Worm (Caenorhabditis elegans) whole organism, L2 larva: ENCODE data around the gene W10G11.2.

Experiments
- C34F6.9 ChIP-seq: fragments of 150-350 bp; optimal IDR thresholded peaks from 2 replicates; lab custom pipeline; 2014; ENCODE audit warnings: missing biosample characterization, missing genetic modification characterization
- F13H6.1 ChIP-seq: sonication (generic microtip); optimal IDR thresholded peaks from 2 replicates; lab custom pipeline; 2016; ENCODE audit warnings: missing genetic modification characterization, missing compliant biosample characterization
- R02D3.7 ChIP-seq: fragments of 150-350 bp; optimal IDR thresholded peaks from 2 replicates; lab custom pipeline; 2014; ENCODE audit warnings: missing biosample characterization, missing genetic modification characterization
- Y55F3AM.14 ChIP-seq: fragments of 200-800 bp; sonication (Bioruptor generic); optimal IDR thresholded peaks from 2 replicates; lab custom pipeline; 2018; ENCODE audit warnings: mild to moderate bottlenecking, missing genetic modification characterization, missing compliant biosample characterization
- ZK546.5 ChIP-seq: sonication (generic microtip); optimal IDR thresholded peaks from 2 replicates; lab custom pipeline; 2017; ENCODE audit warnings: missing biosample characterization, missing genetic modification characterization
- alr-1 ChIP-seq: fragments of 150-350 bp; optimal IDR thresholded peaks from 2 replicates; lab custom pipeline; 2014; ENCODE audit warnings: missing biosample characterization, missing genetic modification characterization
- aly-2 ChIP-seq: fragments of 150-350 bp; optimal IDR thresholded peaks from 2 replicates; lab custom pipeline; 2014; ENCODE audit warnings: missing biosample characterization, missing genetic modification characterization
- ama-1 ChIP-seq: fragments of 150-350 bp; optimal IDR thresholded peaks from 2 replicates; lab custom pipeline; 2018; ENCODE audit warnings: inconsistent platforms
- blmp-1 ChIP-seq: sonication (generic microtip); optimal IDR thresholded peaks from 2 replicates; lab custom pipeline; 2017; ENCODE audit warnings: missing genetic modification characterization, mild to moderate bottlenecking, missing compliant biosample characterization, antibody characterized with exemption, moderate library complexity; ENCODE audit not compliant: insufficient read depth
- ceh-16 ChIP-seq: fragments of 150-350 bp; optimal IDR thresholded peaks from 2 replicates; lab custom pipeline; 2014; ENCODE audit warnings: missing biosample characterization, missing genetic modification characterization
- ceh-82 ChIP-seq: fragments of 150-350 bp; optimal IDR thresholded peaks from 2 replicates; lab custom pipeline; 2014; ENCODE audit warnings: missing biosample characterization, missing genetic modification characterization
- crh-2 ChIP-seq: sonication (generic microtip); optimal IDR thresholded peaks from 2 replicates; lab custom pipeline; 2017; ENCODE audit warnings: missing biosample characterization, missing genetic modification characterization
- dmd-4 ChIP-seq: sonication (generic microtip); optimal IDR thresholded peaks from 2 replicates; lab custom pipeline; 2017; ENCODE audit warnings: missing biosample characterization, missing genetic modification characterization
- egl-27 ChIP-seq: sonication (generic microtip); optimal IDR thresholded peaks from 3 replicates; lab custom pipeline; 2017; ENCODE audit warnings: missing biosample characterization, missing genetic modification reagents, missing genetic modification characterization
- elt-1 ChIP-seq: fragments of 150-350 bp; optimal IDR thresholded peaks from 2 replicates; lab custom pipeline; 2014; ENCODE audit warnings: missing biosample characterization, missing genetic modification characterization
- elt-3 ChIP-seq: sonication (generic microtip); optimal IDR thresholded peaks from 2 replicates; lab custom pipeline; 2017; ENCODE audit warnings: missing biosample characterization, missing genetic modification characterization
- fos-1 ChIP-seq: fragments of 150-350 bp; optimal IDR thresholded peaks from 2 replicates; lab custom pipeline; 2014; ENCODE audit warnings: missing biosample characterization, missing genetic modification characterization
- gmeb-1 ChIP-seq: fragments of 150-350 bp; optimal IDR thresholded peaks from 2 replicates; lab custom pipeline; 2014; ENCODE audit warnings: missing biosample characterization, missing genetic modification characterization
- lin-11 ChIP-seq: fragments of 150-350 bp; sonication (generic microtip); optimal IDR thresholded peaks from 2 replicates; lab custom pipeline; 2014; ENCODE audit warnings: missing biosample characterization, missing genetic modification characterization, inconsistent platforms, mixed read lengths
- lin-13 ChIP-seq: fragments of 150-350 bp; optimal IDR thresholded peaks from 2 replicates; lab custom pipeline; 2014; ENCODE audit warnings: missing biosample characterization, missing genetic modification reagents, missing genetic modification characterization
- lin-39 ChIP-seq: fragments of 150-350 bp; optimal IDR thresholded peaks from 2 replicates; lab custom pipeline; 2014; ENCODE audit warnings: missing biosample characterization, missing genetic modification reagents, missing genetic modification characterization
- lsy-2 ChIP-seq, 2 experiments: fragments of 150-350 bp in 1 of 2; sonication (generic microtip) in 1 of 2; optimal IDR thresholded peaks; 2 replicates each; lab custom pipeline; 2014 to 2017; ENCODE audit warnings: missing biosample characterization in 2 of 2, missing genetic modification characterization in 2 of 2
- mab-5 ChIP-seq: fragments of 150-350 bp; optimal IDR thresholded peaks from 2 replicates; lab custom pipeline; 2014; ENCODE audit warnings: missing biosample characterization, missing genetic modification characterization
- mbf-1 ChIP-seq: sonication (generic microtip); optimal IDR thresholded peaks from 2 replicates; lab custom pipeline; 2017; ENCODE audit warnings: missing biosample characterization, missing genetic modification characterization
- mdl-1 ChIP-seq, 2 experiments: fragments of 150-350 bp in 1 of 2; sonication (generic microtip) in 1 of 2; optimal IDR thresholded peaks; 2 replicates each; lab custom pipeline; 2017; ENCODE audit warnings: missing biosample characterization in 2 of 2, missing genetic modification characterization in 2 of 2
- nhr-10 ChIP-seq: sonication (generic microtip); optimal IDR thresholded peaks from 2 replicates; lab custom pipeline; 2017; ENCODE audit warnings: missing biosample characterization, missing genetic modification characterization
- nhr-11 ChIP-seq: fragments of 150-350 bp; optimal IDR thresholded peaks from 2 replicates; lab custom pipeline; 2014; ENCODE audit warnings: missing biosample characterization, missing genetic modification characterization
- nhr-12 ChIP-seq: fragments of 150-350 bp; optimal IDR thresholded peaks from 2 replicates; lab custom pipeline; 2014; ENCODE audit warnings: missing biosample characterization, missing genetic modification characterization
- nhr-129 ChIP-seq: fragments of 150-350 bp; optimal IDR thresholded peaks from 2 replicates; lab custom pipeline; 2014; ENCODE audit warnings: missing biosample characterization, missing genetic modification characterization
- nhr-21 ChIP-seq: fragments of 150-350 bp; optimal IDR thresholded peaks from 2 replicates; lab custom pipeline; 2014; ENCODE audit warnings: missing biosample characterization, missing genetic modification characterization
- nhr-23 ChIP-seq: fragments of 150-350 bp; optimal IDR thresholded peaks from 2 replicates; lab custom pipeline; 2014; ENCODE audit warnings: missing biosample characterization, missing genetic modification reagents, missing genetic modification characterization
- nhr-237 ChIP-seq: fragments of 150-350 bp; optimal IDR thresholded peaks from 2 replicates; lab custom pipeline; 2014; ENCODE audit warnings: missing biosample characterization, missing genetic modification characterization
- nhr-25 ChIP-seq: fragments of 150-350 bp; sonication (generic microtip); optimal IDR thresholded peaks from 3 replicates; lab custom pipeline; 2014; ENCODE audit warnings: missing biosample characterization, missing genetic modification characterization
- nhr-6 ChIP-seq: fragments of 150-350 bp; optimal IDR thresholded peaks from 2 replicates; lab custom pipeline; 2014; ENCODE audit warnings: missing biosample characterization, missing genetic modification characterization
- nhr-77 ChIP-seq: fragments of 150-350 bp; optimal IDR thresholded peaks from 2 replicates; lab custom pipeline; 2014; ENCODE audit warnings: missing biosample characterization, missing genetic modification characterization
- peb-1 ChIP-seq: fragments of 150-350 bp; optimal IDR thresholded peaks from 2 replicates; lab custom pipeline; 2014; ENCODE audit warnings: missing biosample characterization, missing genetic modification characterization
- sem-4 ChIP-seq: fragments of 150-350 bp; optimal IDR thresholded peaks from 2 replicates; lab custom pipeline; 2014; ENCODE audit warnings: missing biosample characterization, missing genetic modification reagents, missing genetic modification characterization
- skn-1 ChIP-seq: sonication (generic microtip); optimal IDR thresholded peaks from 2 replicates; lab custom pipeline; 2017; ENCODE audit warnings: missing biosample characterization, missing genetic modification characterization
- sma-3 ChIP-seq: sonication (generic microtip); optimal IDR thresholded peaks from 2 replicates; lab custom pipeline; 2016; ENCODE audit warnings: missing genetic modification reagents, missing genetic modification characterization, missing compliant biosample characterization
- sma-9 ChIP-seq, 2 experiments: fragments of 150-350 bp in 1 of 2; sonication (generic microtip) in 1 of 2; optimal IDR thresholded peaks; 2 replicates each; lab custom pipeline; 2014 to 2016; ENCODE audit warnings: missing genetic modification characterization in 2 of 2, mild to moderate bottlenecking in 1 of 2, missing biosample characterization in 1 of 2, missing compliant biosample characterization in 1 of 2, missing genetic modification reagents in 1 of 2, moderate library complexity in 1 of 2
- snpc-4 ChIP-seq: fragments of 150-350 bp; optimal IDR thresholded peaks from 2 replicates; lab custom pipeline; 2014; ENCODE audit warnings: missing biosample characterization, missing genetic modification characterization
- unc-39 ChIP-seq: fragments of 150-350 bp; optimal IDR thresholded peaks from 2 replicates; lab custom pipeline; 2014; ENCODE audit warnings: missing biosample characterization, missing genetic modification characterization
- unc-55 ChIP-seq: fragments of 150-350 bp; sonication (generic microtip); optimal IDR thresholded peaks from 3 replicates; lab custom pipeline; 2014; ENCODE audit warnings: missing biosample characterization, missing genetic modification reagents, missing genetic modification characterization
- unc-62 ChIP-seq: fragments of 150-350 bp; optimal IDR thresholded peaks from 2 replicates; lab custom pipeline; 2014; ENCODE audit warnings: missing biosample characterization, missing genetic modification reagents, missing genetic modification characterization
- zag-1 ChIP-seq: fragments of 150-350 bp; optimal IDR thresholded peaks from 2 replicates; lab custom pipeline; 2014; ENCODE audit warnings: missing biosample characterization, missing genetic modification characterization
- ztf-1 ChIP-seq: fragments of 200-800 bp; sonication (Bioruptor generic); conservative IDR thresholded peaks from 2 replicates; pipeline ENCODE4 v1.3.6; 2022; ENCODE audit warnings: missing genetic modification characterization, missing compliant biosample characterization
- ztf-11 ChIP-seq: sonication (generic microtip); optimal IDR thresholded peaks from 2 replicates; lab custom pipeline; 2017; ENCODE audit warnings: missing biosample characterization, missing genetic modification characterization
- ztf-4 ChIP-seq: fragments of 150-350 bp; optimal IDR thresholded peaks from 2 replicates; lab custom pipeline; 2014; ENCODE audit warnings: missing biosample characterization, missing genetic modification characterization

W10G11.2 gene

ce11 chrII:3520988-3521850, 40.2 kb downstream of the W10G11.2 start, which contains the start of gene W09G10.9:
W09G10.9 (plus strand) TSS chrII:3521800.
- TF ChIP-seq ceh-82 (tag; lab: Kevin White, UChicago) = no peak
- peak; percentile 45 for TF ChIP-seq F13H6.1 (tag; lab: Kevin White, UChicago)
- peak; percentile 74 to 78 for TF ChIP-seq lsy-2 (tag; optimal IDR thresholded peaks at IDR 0.05; lab: Kevin White, UChicago)
- peak; percentile 12 for TF ChIP-seq lin-11
- TF ChIP-seq egl-27 (tag; lab: Kevin White, UChicago) = no peak
- TF ChIP-seq Y55F3AM.14 = no peak
- TF ChIP-seq ztf-11 (tag; lab: Kevin White, UChicago) = no peak
- no peak for TF ChIP-seq mab-5 (tag; lab: Kevin White, UChicago)
- peak; percentile 60 for TF ChIP-seq crh-2 (tag; lab: Kevin White, UChicago)
- no peak for TF ChIP-seq mdl-1 (tag; optimal IDR thresholded peaks at IDR 0.05; lab: Kevin White, UChicago)
- TF ChIP-seq nhr-6 (tag; lab: Kevin White, UChicago) = no peak
- no peak for TF ChIP-seq ztf-1 (GFP tag; lab: Robert Waterston, UW)
- no peak for TF ChIP-seq nhr-11 (tag; lab: Kevin White, UChicago)
- no peak for TF ChIP-seq peb-1
- no peak for TF ChIP-seq skn-1 (tag; lab: Kevin White, UChicago)
- TF ChIP-seq R02D3.7 = no peak
- TF ChIP-seq nhr-237 (tag; lab: Kevin White, UChicago) = no peak
- TF ChIP-seq elt-3 (tag; lab: Kevin White, UChicago) = no peak
- TF ChIP-seq nhr-129 (tag; lab: Kevin White, UChicago) = peak; percentile 66
- no peak for TF ChIP-seq nhr-23 (tag; lab: Kevin White, UChicago)
- peak; percentile 53 for TF ChIP-seq fos-1 (tag; lab: Kevin White, UChicago)
- no peak for TF ChIP-seq elt-1
- no peak for TF ChIP-seq mbf-1
- TF ChIP-seq nhr-10 (tag; lab: Kevin White, UChicago) = no peak
- no peak for TF ChIP-seq sem-4
- peak; percentile 49 for TF ChIP-seq sma-3 (GFP tag; lab: Kevin White, UChicago)
- peak; percentile 24 for TF ChIP-seq ceh-16 (tag; lab: Kevin White, UChicago)
- TF ChIP-seq zag-1 = peak; percentile 64
- TF ChIP-seq ztf-4 (tag; lab: Kevin White, UChicago) = no peak
- peak; percentile 60 for TF ChIP-seq unc-55
- peak; percentile 15 for TF ChIP-seq nhr-25
- TF ChIP-seq ama-1 (lab: Kevin White, UChicago) = no peak
- no peak for TF ChIP-seq nhr-12 (tag; lab: Kevin White, UChicago)
- no peak for TF ChIP-seq alr-1
- TF ChIP-seq snpc-4 (tag; lab: Kevin White, UChicago) = no peak
- no peak for TF ChIP-seq ZK546.5 (tag; lab: Kevin White, UChicago)
- no peak for TF ChIP-seq blmp-1
- TF ChIP-seq gmeb-1 (tag; lab: Kevin White, UChicago) = no peak
- no peak for TF ChIP-seq nhr-77 (tag; lab: Kevin White, UChicago)
- TF ChIP-seq C34F6.9 (tag; lab: Kevin White, UChicago) = peak; percentile 39
- peak; percentile 65 for TF ChIP-seq lin-13 (GFP tag; lab: Kevin White, UChicago)
- no peak for TF ChIP-seq dmd-4 (tag; lab: Kevin White, UChicago)
- TF ChIP-seq nhr-21 (tag; lab: Kevin White, UChicago) = no peak
- no peak for TF ChIP-seq unc-39 (tag; lab: Kevin White, UChicago)
- no peak for TF ChIP-seq lin-39 (tag; lab: Kevin White, UChicago)
- no peak for TF ChIP-seq unc-62 (GFP tag; lab: Kevin White, UChicago)
- TF ChIP-seq sma-9 (GFP tag; optimal IDR thresholded peaks at IDR 0.05; lab: Kevin White, UChicago) = peak; percentile 62
- no peak for TF ChIP-seq sma-9 (tag; optimal IDR thresholded peaks at IDR 0.05; lab: Kevin White, UChicago)
- TF ChIP-seq aly-2 (tag; lab: Kevin White, UChicago) = no peak
